Fruit fly (Drosophila melanogaster): Measurements from ENCODE around the gene CG1792.
A peak's percentile ranks its signal among the peaks of the same experiment; 100 is the strongest.

Gene CG1792

DNA sequence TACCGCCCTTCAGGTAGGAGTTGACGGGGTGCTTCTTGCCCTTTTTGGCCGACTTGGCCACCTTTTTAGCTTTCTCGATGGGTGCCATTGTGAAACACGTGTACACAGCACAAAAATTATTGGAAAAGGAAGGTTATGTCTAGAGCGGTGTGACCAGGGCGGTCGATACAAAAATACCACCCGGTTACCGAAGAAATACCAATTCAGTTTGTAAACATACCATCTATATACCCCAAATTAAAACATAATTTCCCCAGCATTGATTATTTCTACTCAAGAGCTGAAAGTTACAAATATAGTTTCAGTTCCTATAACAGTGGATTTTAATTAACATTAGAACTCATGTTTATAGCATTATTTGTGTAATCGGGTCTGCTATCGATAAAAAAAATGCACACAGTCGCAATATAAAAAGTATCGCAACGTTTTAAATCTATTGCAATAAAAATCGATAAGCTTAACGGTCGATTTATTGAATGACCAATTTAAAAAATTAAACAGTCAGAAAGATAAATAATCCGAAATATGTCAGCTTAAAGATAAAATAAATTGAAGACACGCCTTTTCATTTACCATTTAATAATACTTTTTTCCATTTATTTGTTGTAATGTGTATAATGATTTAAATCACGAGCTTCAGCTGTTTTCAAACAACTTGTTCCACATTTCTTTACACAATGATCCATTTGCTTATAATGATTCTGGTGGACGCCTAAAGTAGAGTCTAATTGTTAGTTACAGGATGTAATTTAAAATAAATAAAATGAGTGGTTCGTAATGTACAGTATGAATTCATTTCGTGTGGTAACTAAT, 19.8 kb upstream of the CG1792 start, which contains the start of gene RpL6:
Gene RpL6, minus strand, starts transcription at position 134 of the 813 bp plus-strand sequence.
- TF ChIP-seq kni (GFP tag; optimal IDR thresholded peaks at IDR 0.05) (no peak), CG14710 (tag; optimal IDR thresholded peaks at IDR 0.05) (peak; percentile 83), chinmo (GFP tag; IDR thresholded peaks at IDR 0.05; ENCODE audit: partially characterized antibody) (peak; percentile 79; the same call in 2 of the 4 replicates), Aef1 (GFP tag; IDR thresholded peaks at IDR 0.05) (no peak), Rfx (GFP tag; IDR thresholded peaks at IDR 0.05) (0 out of 2 replicates have a peak, but pooled peaks have one; percentile 34), CG15696 (tag; optimal IDR thresholded peaks at IDR 0.05) (no peak), CG12391 (tag; optimal IDR thresholded peaks at IDR 0.05) (peak; percentile 54), Dip3 (GFP tag; optimal IDR thresholded peaks at IDR 0.05) (no peak), CG18764 (GFP tag; optimal IDR thresholded peaks at IDR 0.05) (no peak), pfk (GFP tag; optimal IDR thresholded peaks at IDR 0.05) (peak; percentile 47), Dref (GFP tag; IDR thresholded peaks at IDR 0.05) (peak; percentile 83), unc-4 (GFP tag; IDR thresholded peaks at IDR 0.05; ENCODE audit: partially characterized antibody) (peak; percentile 86), CG6813 (GFP tag; optimal IDR thresholded peaks at IDR 0.05) (no peak), yki (optimal IDR thresholded peaks at IDR 0.05) (no peak), h (optimal IDR thresholded peaks at IDR 0.05) (no peak), p53 (GFP tag; optimal IDR thresholded peaks at IDR 0.05) (no peak), C15 (GFP tag; IDR thresholded peaks at IDR 0.05) (no peak), klu (GFP tag; IDR thresholded peaks at IDR 0.05) (no peak), tup (GFP tag; optimal IDR thresholded peaks at IDR 0.05) (no peak), CG14965 (GFP tag; optimal IDR thresholded peaks at IDR 0.05; ENCODE audit: borderline replicate concordance) (no peak), bigmax (GFP tag; optimal IDR thresholded peaks at IDR 0.05) (peak; percentile 97), dan (GFP tag; IDR thresholded peaks at IDR 0.05) (no peak), CG2199 (GFP tag; IDR thresholded peaks at IDR 0.05) (no peak), grn (GFP tag; optimal IDR thresholded peaks at IDR 0.05) (no peak), CG2120 (GFP tag; optimal IDR thresholded peaks at IDR 0.05) (peak; percentile 9), sd (tag; optimal IDR thresholded peaks at IDR 0.05) (peak; percentile 57), BtbVII (GFP tag; optimal IDR thresholded peaks at IDR 0.05) (no peak), CG33213 (GFP tag; optimal IDR thresholded peaks at IDR 0.05) (peak; percentile 34), row (GFP tag; IDR thresholded peaks at IDR 0.05) (peak; percentile 6; the same call in 1 of the 3 replicates), HLH3B (GFP tag; IDR thresholded peaks at IDR 0.05) (peak; percentile 13; the same call in 1 of the 2 replicates), CG10209 (GFP tag; optimal IDR thresholded peaks at IDR 0.05) (no peak), Xrp1 (GFP tag; IDR thresholded peaks at IDR 0.05) (peak; percentile 7; the same call in 1 of the 2 replicates), sima (GFP tag; optimal IDR thresholded peaks at IDR 0.05) (no peak), usp (GFP tag; optimal IDR thresholded peaks at IDR 0.05) (no peak), CG3995 (GFP tag; optimal IDR thresholded peaks at IDR 0.05) (no peak), Xbp1 (GFP tag; optimal IDR thresholded peaks at IDR 0.05) (no peak), Sin3A (optimal IDR thresholded peaks at IDR 0.05) (no peak), caup (GFP tag; optimal IDR thresholded peaks at IDR 0.05; ENCODE audit: severe bottlenecking) (peak; percentile 16), CG11456 (GFP tag; IDR thresholded peaks at IDR 0.05) (no peak), CG10543 (GFP tag; optimal IDR thresholded peaks at IDR 0.05) (no peak), Nf-YA (GFP tag; IDR thresholded peaks at IDR 0.05) (no peak), eyg (GFP tag; optimal IDR thresholded peaks at IDR 0.05) (no peak), slbo (GFP tag; IDR thresholded peaks at IDR 0.05) (no peak), CG11696 (GFP tag; IDR thresholded peaks at IDR 0.05) (no peak), CG7839 (tag; optimal IDR thresholded peaks at IDR 0.05) (no peak), MESR4 (GFP tag; optimal IDR thresholded peaks at IDR 0.05) (peak; percentile 100), Doc2 (GFP tag; IDR thresholded peaks at IDR 0.05) (no peak), CG17361 (GFP tag; IDR thresholded peaks at IDR 0.05) (peak; percentile 52; the same call in 2 of the 3 replicates), peb (GFP tag; IDR thresholded peaks at IDR 0.05) (no peak), CG17385 (GFP tag; optimal IDR thresholded peaks at IDR 0.05) (peak; percentile 12), CG1603 (tag; optimal IDR thresholded peaks at IDR 0.05) (peak; percentile 60)

Data from whole organism, embryonic.